Fruit fly (Drosophila melanogaster): Measurements from ENCODE around the gene msl-2.

dm6 chr2L:3480443-3480839 is 14.5 kb upstream of the msl-2 start:
- no peak for TF ChIP-seq h (optimal IDR thresholded peaks at IDR 0.05)
- TF ChIP-seq seq (GFP tag; IDR thresholded peaks at IDR 0.05), result no peak
- TF ChIP-seq stwl (tag; optimal IDR thresholded peaks at IDR 0.05), result peak; percentile 49
- TF ChIP-seq cas (GFP tag; IDR thresholded peaks at IDR 0.05), result no peak
- TF ChIP-seq CG4854 (GFP tag; optimal IDR thresholded peaks at IDR 0.05), result no peak
- TF ChIP-seq hbn (GFP tag; IDR thresholded peaks at IDR 0.05; ENCODE audit: partially characterized antibody), result no peak
- no peak for TF ChIP-seq CG11504 (tag; optimal IDR thresholded peaks at IDR 0.05)
- TF ChIP-seq fd102C (GFP tag; optimal IDR thresholded peaks at IDR 0.05), result no peak
